Worm (Caenorhabditis elegans) whole organism, midembryonic: ENCODE results near the gene C06B3.7.

ENCODE experiments used
- cog-1 ChIP-seq: sonication (generic microtip); optimal IDR thresholded peaks from 2 replicates; lab custom pipeline; 2016; ENCODE audit warnings: missing genetic modification characterization, missing compliant biosample characterization
- flt-1 ChIP-seq: fragments of 200-800 bp; sonication (Bioruptor generic); IDR thresholded peaks from 2 replicates; pipeline ENCODE4 v1.3.6; 2022; ENCODE audit warnings: missing genetic modification characterization, missing compliant biosample characterization
- klf-2 ChIP-seq: fragments of 200-800 bp; sonication (Bioruptor generic); conservative IDR thresholded peaks from 2 replicates; pipeline ENCODE4 v1.3.6; 2022; ENCODE audit warnings: missing genetic modification reagents, missing genetic modification characterization, missing compliant biosample characterization
- tab-1 ChIP-seq: fragments of 200-800 bp; sonication (Bioruptor generic); IDR thresholded peaks from 2 replicates; pipeline ENCODE4 v1.3.6; 2022; ENCODE audit warnings: missing genetic modification characterization, missing compliant biosample characterization

DNA sequence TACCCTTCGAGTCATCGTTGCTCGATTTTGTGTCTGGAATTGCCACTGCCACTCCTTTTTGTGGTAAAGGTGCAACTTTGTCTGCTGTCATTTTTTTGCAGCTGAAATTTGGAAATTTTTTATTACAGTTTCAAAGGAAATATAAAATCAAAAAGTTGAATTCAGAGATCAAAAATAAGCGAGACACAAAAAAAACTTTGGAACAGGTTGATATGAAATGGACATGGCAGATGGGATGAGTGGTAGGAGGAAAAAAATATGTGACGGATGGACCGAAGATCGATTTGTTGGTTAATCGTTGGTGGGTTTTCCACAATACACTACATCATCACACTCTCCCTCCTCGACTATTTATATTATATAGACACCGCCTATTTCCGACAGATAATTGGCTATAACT lies 25.1 kb downstream of the C06B3.7 start, which contains the start of gene R10D12.1:
- no peak for TF ChIP-seq flt-1 (GFP tag; lab: Robert Waterston, UW)
- no peak for TF ChIP-seq cog-1
- TF ChIP-seq klf-2 (GFP tag; lab: Robert Waterston, UW): no peak
- no peak for TF ChIP-seq tab-1 (GFP tag; lab: Robert Waterston, UW)
